Worm (Caenorhabditis elegans): ENCODE measurements around the gene nhr-11.

The nhr-11 gene

ce11 chrIV:9112019-9112418 is 42.2 kb downstream of the nhr-11 start:
- TF ChIP-seq scrt-1 (GFP tag; IDR thresholded peaks at IDR 0.05) (no peak), aly-1 (tag; optimal IDR thresholded peaks at IDR 0.05) (no peak), ama-1 (optimal IDR thresholded peaks at IDR 0.05) (no peak), hmg-4 (GFP tag; optimal IDR thresholded peaks at IDR 0.05) (no peak), tra-4 (tag; optimal IDR thresholded peaks at IDR 0.05) (no peak), tbx-37 (GFP tag; conservative IDR thresholded peaks at IDR 0.05) (no peak), ceh-36 (tag; optimal IDR thresholded peaks at IDR 0.05) (no peak), hnd-1 (tag; optimal IDR thresholded peaks at IDR 0.05) (no peak), pes-1 (GFP tag; IDR thresholded peaks at IDR 0.05) (no peak), F13C5.2 (tag; optimal IDR thresholded peaks at IDR 0.05) (no peak), sea-1 (GFP tag; conservative IDR thresholded peaks at IDR 0.05) (no peak)

DNA sequence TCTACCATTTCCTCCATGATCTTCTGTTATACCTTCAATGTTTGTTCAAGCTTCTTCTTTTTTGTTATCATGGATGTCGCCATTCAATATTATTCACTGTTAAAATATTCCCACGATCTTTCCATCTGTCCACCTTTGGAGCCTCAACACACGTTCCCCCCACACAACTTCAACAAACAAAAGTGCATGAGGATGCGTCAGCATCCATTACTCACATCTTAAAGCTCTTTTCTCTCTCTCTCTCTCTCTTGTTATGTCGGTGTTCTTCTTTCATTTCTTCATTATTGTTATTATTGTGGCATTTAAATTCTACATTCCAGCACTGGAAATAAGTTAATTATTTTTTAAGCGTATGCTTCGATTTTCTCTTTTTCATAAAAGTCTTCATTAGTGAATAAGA is 44.3 kb downstream of the nhr-11 start:
- TF ChIP-seq tbx-11 (GFP tag; IDR thresholded peaks at IDR 0.05) = no peak
- no peak for TF ChIP-seq ets-7 (tag; optimal IDR thresholded peaks at IDR 0.05)
- no peak for TF ChIP-seq tra-4 (tag; optimal IDR thresholded peaks at IDR 0.05)
- no peak for TF ChIP-seq F13C5.2 (tag; optimal IDR thresholded peaks at IDR 0.05)
- TF ChIP-seq hnd-1 (tag; optimal IDR thresholded peaks at IDR 0.05) = no peak
- TF ChIP-seq sea-1 (GFP tag; conservative IDR thresholded peaks at IDR 0.05) = no peak
- TF ChIP-seq aly-1 (tag; optimal IDR thresholded peaks at IDR 0.05) = no peak

- TF ChIP-seq hmg-4 (GFP tag; optimal IDR thresholded peaks at IDR 0.05) = no peak
- no peak for TF ChIP-seq hnd-1 (tag; optimal IDR thresholded peaks at IDR 0.05)
- no peak for TF ChIP-seq tra-4 (tag; optimal IDR thresholded peaks at IDR 0.05)
- no peak for TF ChIP-seq ceh-36 (tag; optimal IDR thresholded peaks at IDR 0.05)
- TF ChIP-seq ama-1 (optimal IDR thresholded peaks at IDR 0.05) = no peak
- no peak for TF ChIP-seq ets-7 (tag; optimal IDR thresholded peaks at IDR 0.05)
Measured at ce11 chrIV:9116452-9116851, 46.6 kb downstream of the nhr-11 start.

DNA sequence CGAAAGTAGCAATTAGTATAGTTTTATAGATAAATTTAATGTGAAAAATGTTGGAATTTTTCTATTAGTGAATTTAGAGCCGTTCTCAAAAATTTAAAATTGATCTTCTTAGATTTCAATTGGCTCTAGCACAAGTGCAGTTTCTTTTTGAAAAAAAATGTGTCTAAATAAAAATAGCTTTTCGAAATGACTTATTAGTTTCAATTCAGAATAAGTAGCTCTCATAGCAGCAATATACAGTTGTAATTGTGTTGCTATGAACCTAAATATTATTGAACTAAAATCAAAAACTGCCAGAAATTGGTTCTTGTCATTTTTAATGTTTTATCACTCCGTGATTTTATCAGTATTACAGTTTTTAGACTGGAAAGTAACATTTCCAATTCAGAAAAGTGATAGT is 47.9 kb downstream of the nhr-11 start:
- TF ChIP-seq pes-1 (GFP tag; IDR thresholded peaks at IDR 0.05) = no peak
- TF ChIP-seq flt-1 (GFP tag; IDR thresholded peaks at IDR 0.05) = no peak
- TF ChIP-seq hmbx-1 (tag; optimal IDR thresholded peaks at IDR 0.05) = no peak
- TF ChIP-seq tra-4 (tag; optimal IDR thresholded peaks at IDR 0.05) = no peak
- TF ChIP-seq ets-7 (tag; optimal IDR thresholded peaks at IDR 0.05) = no peak
- TF ChIP-seq sea-1 (GFP tag; conservative IDR thresholded peaks at IDR 0.05) = no peak
- no peak for TF ChIP-seq ceh-13 (GFP tag; optimal IDR thresholded peaks at IDR 0.05)
- TF ChIP-seq ama-1 (optimal IDR thresholded peaks at IDR 0.05) = no peak
- TF ChIP-seq tbx-37 (GFP tag; conservative IDR thresholded peaks at IDR 0.05) = no peak
- no peak for TF ChIP-seq aly-1 (tag; optimal IDR thresholded peaks at IDR 0.05)

DNA sequence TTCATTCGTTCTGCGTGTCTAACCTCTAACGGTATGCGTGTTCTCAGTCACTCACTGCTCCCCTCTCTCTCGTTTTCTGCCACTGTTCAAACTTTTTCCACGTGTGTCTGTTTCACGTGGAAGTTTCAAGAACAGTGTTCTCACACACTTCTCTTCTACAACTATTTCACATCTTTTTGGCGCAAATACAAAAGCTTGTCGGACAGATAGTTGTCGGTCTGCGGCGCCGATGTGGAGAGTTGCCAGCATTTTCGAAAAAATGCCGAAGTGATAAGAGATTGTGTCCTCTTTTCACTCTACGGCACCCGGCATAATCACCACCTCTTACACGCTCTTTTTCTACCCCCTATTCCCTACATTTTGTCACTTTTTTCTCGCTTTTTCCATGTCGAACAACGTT is 48.5 kb downstream of the nhr-11 start:
- TF ChIP-seq ets-7 (tag; optimal IDR thresholded peaks at IDR 0.05) (no peak), F13C5.2 (tag; optimal IDR thresholded peaks at IDR 0.05) (no peak), hnd-1 (tag; optimal IDR thresholded peaks at IDR 0.05) (no peak), hmbx-1 (tag; optimal IDR thresholded peaks at IDR 0.05) (no peak), pes-1 (GFP tag; IDR thresholded peaks at IDR 0.05) (no peak), tra-4 (tag; optimal IDR thresholded peaks at IDR 0.05) (no peak), hmg-4 (GFP tag; optimal IDR thresholded peaks at IDR 0.05) (no peak), ceh-36 (tag; optimal IDR thresholded peaks at IDR 0.05) (no peak), ama-1 (optimal IDR thresholded peaks at IDR 0.05) (no peak), tbx-37 (GFP tag; conservative IDR thresholded peaks at IDR 0.05) (no peak), sea-1 (GFP tag; conservative IDR thresholded peaks at IDR 0.05) (no peak), B0310.2 (tag; optimal IDR thresholded peaks at IDR 0.05) (no peak), aly-1 (tag; optimal IDR thresholded peaks at IDR 0.05) (no peak), flt-1 (GFP tag; IDR thresholded peaks at IDR 0.05) (no peak), scrt-1 (GFP tag; IDR thresholded peaks at IDR 0.05) (no peak)

- TF ChIP-seq tbx-37 (GFP tag; conservative IDR thresholded peaks at IDR 0.05) (no peak), sea-1 (GFP tag; conservative IDR thresholded peaks at IDR 0.05) (no peak), hnd-1 (tag; optimal IDR thresholded peaks at IDR 0.05) (no peak), tra-4 (tag; optimal IDR thresholded peaks at IDR 0.05) (no peak), hmbx-1 (tag; optimal IDR thresholded peaks at IDR 0.05) (no peak), tbx-11 (GFP tag; IDR thresholded peaks at IDR 0.05) (no peak), aly-1 (tag; optimal IDR thresholded peaks at IDR 0.05) (no peak), B0310.2 (tag; optimal IDR thresholded peaks at IDR 0.05) (no peak), hmg-4 (GFP tag; optimal IDR thresholded peaks at IDR 0.05) (no peak), flt-1 (GFP tag; IDR thresholded peaks at IDR 0.05) (no peak), ceh-36 (tag; optimal IDR thresholded peaks at IDR 0.05) (no peak)
Measured at ce11 chrIV:9118792-9119191, 49.0 kb downstream of the nhr-11 start, which contains the start of gene nrfl-1. Gene nrfl-1 (plus strand): TSS chrIV:9119092.

- TF ChIP-seq ceh-36 (tag; optimal IDR thresholded peaks at IDR 0.05) (no peak), hnd-1 (tag; optimal IDR thresholded peaks at IDR 0.05) (no peak), flt-1 (GFP tag; IDR thresholded peaks at IDR 0.05) (no peak), hmg-4 (GFP tag; optimal IDR thresholded peaks at IDR 0.05) (no peak), F13C5.2 (tag; optimal IDR thresholded peaks at IDR 0.05) (no peak), tbx-11 (GFP tag; IDR thresholded peaks at IDR 0.05) (no peak), tra-4 (tag; optimal IDR thresholded peaks at IDR 0.05) (no peak), ceh-13 (GFP tag; optimal IDR thresholded peaks at IDR 0.05) (no peak), pes-1 (GFP tag; IDR thresholded peaks at IDR 0.05) (no peak), scrt-1 (GFP tag; IDR thresholded peaks at IDR 0.05) (no peak), aly-1 (tag; optimal IDR thresholded peaks at IDR 0.05) (no peak), ama-1 (optimal IDR thresholded peaks at IDR 0.05) (no peak), B0310.2 (tag; optimal IDR thresholded peaks at IDR 0.05) (no peak), tbx-37 (GFP tag; conservative IDR thresholded peaks at IDR 0.05) (no peak), ets-7 (tag; optimal IDR thresholded peaks at IDR 0.05) (no peak), hmbx-1 (tag; optimal IDR thresholded peaks at IDR 0.05) (no peak), sea-1 (GFP tag; conservative IDR thresholded peaks at IDR 0.05) (no peak)
Measured at ce11 chrIV:9120220-9120619, 50.4 kb downstream of the nhr-11 start.

DNA sequence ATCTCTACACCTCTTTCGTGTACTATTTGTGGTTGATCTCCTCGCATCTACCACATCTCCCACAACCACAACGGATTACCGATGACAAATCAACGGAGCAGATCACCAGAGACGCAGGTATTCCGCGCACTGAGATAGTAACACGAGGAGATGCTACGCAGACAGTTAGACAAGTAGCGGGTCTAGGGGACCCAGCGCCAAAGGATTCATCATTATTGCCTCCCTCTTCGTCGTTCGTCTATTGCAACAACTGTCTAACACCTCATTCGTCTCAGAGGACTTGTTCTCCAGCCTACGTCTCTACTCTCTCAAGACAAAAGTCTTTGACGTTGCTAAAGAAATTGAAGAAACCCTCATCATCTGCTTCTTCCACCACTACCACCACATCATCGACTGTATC is 51.7 kb downstream of the nhr-11 start:
- no peak for TF ChIP-seq ceh-13 (GFP tag; optimal IDR thresholded peaks at IDR 0.05)
- no peak for TF ChIP-seq B0310.2 (tag; optimal IDR thresholded peaks at IDR 0.05)
- no peak for TF ChIP-seq aly-1 (tag; optimal IDR thresholded peaks at IDR 0.05)
- TF ChIP-seq pes-1 (GFP tag; IDR thresholded peaks at IDR 0.05) = no peak
- no peak for TF ChIP-seq hmg-4 (GFP tag; optimal IDR thresholded peaks at IDR 0.05)
- no peak for TF ChIP-seq ceh-36 (tag; optimal IDR thresholded peaks at IDR 0.05)
- no peak for TF ChIP-seq ama-1 (optimal IDR thresholded peaks at IDR 0.05)
- TF ChIP-seq F13C5.2 (tag; optimal IDR thresholded peaks at IDR 0.05) = no peak
- TF ChIP-seq flt-1 (GFP tag; IDR thresholded peaks at IDR 0.05) = no peak
- TF ChIP-seq tbx-37 (GFP tag; conservative IDR thresholded peaks at IDR 0.05) = no peak
- no peak for TF ChIP-seq ets-7 (tag; optimal IDR thresholded peaks at IDR 0.05)

All from whole organism, early embryonic.